Fruit fly (Drosophila melanogaster) whole organism, embryonic: ENCODE measurements around the gene TfIIA-S.

Source experiments
- CG10209 ChIP-seq: fragments of 200-800 bp; sonication (Bioruptor generic); optimal IDR thresholded peaks from 3 replicates; lab custom pipeline; 2017; ENCODE audit warnings: missing biosample characterization, mild to moderate bottlenecking, missing genetic modification characterization, missing genetic modification reagents
- CG10274 ChIP-seq: fragments of 200-800 bp; sonication (Bioruptor generic); optimal IDR thresholded peaks from 3 replicates; lab custom pipeline; 2017; ENCODE audit warnings: missing biosample characterization, mild to moderate bottlenecking, missing genetic modification characterization
- CG12104 ChIP-seq: fragments of 200-800 bp; sonication (Bioruptor generic); optimal IDR thresholded peaks from 3 replicates; lab custom pipeline; 2016; ENCODE audit warnings: missing biosample characterization, missing genetic modification characterization
- CG14050 ChIP-seq: fragments of 200-800 bp; sonication (Bioruptor generic); IDR thresholded peaks from 3 replicates; pipeline ENCODE4 v1.3.6; 2022; ENCODE audit warnings: missing biosample characterization, missing genetic modification characterization
- CG14710 ChIP-seq: fragments of 200-800 bp; sonication (Bioruptor generic); optimal IDR thresholded peaks from 3 replicates; lab custom pipeline; 2019; ENCODE audit warnings: missing biosample characterization, mild to moderate bottlenecking, missing genetic modification characterization, moderate library complexity
- CG15011 ChIP-seq: fragments of 200-800 bp; sonication (Bioruptor generic); optimal IDR thresholded peaks from 3 replicates; lab custom pipeline; 2018; ENCODE audit warnings: missing biosample characterization, mild to moderate bottlenecking, missing genetic modification characterization
- CG17328 ChIP-seq: fragments of 200-800 bp; sonication (Bioruptor generic); IDR thresholded peaks from 2 replicates; pipeline ENCODE4 v1.3.6; 2022; ENCODE audit warnings: missing biosample characterization, missing genetic modification characterization
- CG1832 ChIP-seq: fragments of 200-800 bp; sonication (Bioruptor generic); optimal IDR thresholded peaks from 2 replicates; lab custom pipeline; 2017; ENCODE audit warnings: missing biosample characterization, mild to moderate bottlenecking, missing genetic modification characterization, inconsistent platforms
- CG18599 ChIP-seq: fragments of 200-800 bp; sonication (Bioruptor generic); optimal IDR thresholded peaks from 3 replicates; lab custom pipeline; 2017; ENCODE audit warnings: missing biosample characterization, missing genetic modification characterization, mild to moderate bottlenecking, moderate library complexity, missing genetic modification reagents
- CG2678 ChIP-seq: fragments of 200-800 bp; sonication (Bioruptor generic); optimal IDR thresholded peaks from 3 replicates; lab custom pipeline; 2019; ENCODE audit warnings: missing biosample characterization, mild to moderate bottlenecking, missing genetic modification characterization, moderate library complexity
- CG34224 ChIP-seq: fragments of 200-800 bp; sonication (Bioruptor generic); IDR thresholded peaks from 3 replicates; pipeline ENCODE4 v1.3.6; 2022; ENCODE audit warnings: missing biosample characterization, missing genetic modification characterization; ENCODE audit not compliant: partially characterized antibody
- CG4730 ChIP-seq: fragments of 200-800 bp; sonication (Bioruptor generic); IDR thresholded peaks from 2 replicates; pipeline ENCODE4 v1.3.6; 2022; ENCODE audit warnings: missing biosample characterization, missing genetic modification characterization
- CG7928 ChIP-seq: fragments of 200-800 bp; sonication (Bioruptor generic); optimal IDR thresholded peaks from 2 replicates; lab custom pipeline; 2017; ENCODE audit warnings: missing biosample characterization, mild to moderate bottlenecking, missing genetic modification characterization
- CG7987 ChIP-seq: fragments of 200-800 bp; sonication (Bioruptor generic); optimal IDR thresholded peaks from 2 replicates; lab custom pipeline; 2018; ENCODE audit warnings: missing biosample characterization, mild to moderate bottlenecking, missing genetic modification characterization, moderate library complexity
- CG8089 ChIP-seq: fragments of 200-800 bp; sonication (Bioruptor generic); optimal IDR thresholded peaks from 3 replicates; lab custom pipeline; 2016; ENCODE audit warnings: missing biosample characterization, missing genetic modification characterization
- CG8290 ChIP-seq, 3 experiments: fragments of 200-800 bp; sonication (Bioruptor generic); optimal IDR thresholded peaks; 2 replicates each; lab custom pipeline; 2016 to 2019; ENCODE audit warnings: missing biosample characterization in 3 of 3, missing genetic modification characterization in 3 of 3, mild to moderate bottlenecking in 2 of 3, moderate library complexity in 1 of 3
- CG9876 ChIP-seq: fragments of 200-800 bp; sonication (Bioruptor generic); optimal IDR thresholded peaks from 2 replicates; lab custom pipeline; 2016; ENCODE audit warnings: missing biosample characterization, missing genetic modification characterization
- CkIIα-i1 ChIP-seq: fragments of 200-800 bp; sonication (Bioruptor generic); IDR thresholded peaks from 2 replicates; pipeline ENCODE4 v1.3.6; 2022; ENCODE audit warnings: missing biosample characterization, missing genetic modification characterization
- Dbx ChIP-seq: fragments of 200-800 bp; sonication (Bioruptor generic); IDR thresholded peaks from 3 replicates; pipeline ENCODE4 v1.3.6; 2022; ENCODE audit warnings: missing biosample characterization, missing genetic modification characterization
- Dek ChIP-seq: fragments of 200-800 bp; sonication (Bioruptor generic); optimal IDR thresholded peaks from 3 replicates; lab custom pipeline; 2019; ENCODE audit warnings: missing biosample characterization, mild to moderate bottlenecking, missing genetic modification characterization, moderate library complexity
- Gug ChIP-seq: fragments of 200-800 bp; sonication (Bioruptor generic); IDR thresholded peaks from 4 replicates; pipeline ENCODE4 v1.3.6; 2022; ENCODE audit warnings: missing biosample characterization, missing genetic modification characterization
- H15 ChIP-seq: fragments of 200-800 bp; sonication (Bioruptor generic); IDR thresholded peaks from 3 replicates; pipeline ENCODE4 v1.3.6; 2022; ENCODE audit warnings: missing biosample characterization, missing genetic modification characterization
- HmgZ ChIP-seq: fragments of 200-800 bp; sonication (Bioruptor generic); optimal IDR thresholded peaks from 2 replicates; lab custom pipeline; 2018; ENCODE audit warnings: missing biosample characterization, mild to moderate bottlenecking, missing genetic modification characterization
- Hr78 ChIP-seq, 2 experiments: fragments of 200-800 bp in 1 of 2; fragments of >200 bp in 1 of 2; sonication (Bioruptor generic) in 1 of 2; optimal IDR thresholded peaks; 2 replicates each; lab custom pipeline; 2017 to 2019; ENCODE audit warnings: missing biosample characterization in 2 of 2, missing genetic modification characterization in 2 of 2, mild to moderate bottlenecking in 1 of 2, moderate library complexity in 1 of 2
- Mad ChIP-seq: fragments of 200-800 bp; sonication (Bioruptor generic); optimal IDR thresholded peaks from 2 replicates; lab custom pipeline; 2016; ENCODE audit warnings: missing biosample characterization, missing genetic modification characterization
- NFAT ChIP-seq: fragments of 200-800 bp; sonication (Bioruptor generic); IDR thresholded peaks from 2 replicates; pipeline ENCODE4 v1.3.6; 2022; ENCODE audit warnings: missing biosample characterization, missing genetic modification characterization
- YL-1 ChIP-seq: fragments of 200-800 bp; sonication (Bioruptor generic); optimal IDR thresholded peaks from 3 replicates; lab custom pipeline; 2017; ENCODE audit warnings: missing biosample characterization, mild to moderate bottlenecking, missing genetic modification characterization
- al ChIP-seq: fragments of 200-800 bp; sonication (Bioruptor generic); IDR thresholded peaks from 2 replicates; pipeline ENCODE4 v1.3.6; 2022; ENCODE audit warnings: missing biosample characterization, missing genetic modification characterization
- bigmax ChIP-seq: fragments of 200-800 bp; sonication (Bioruptor generic); optimal IDR thresholded peaks from 2 replicates; lab custom pipeline; 2018; ENCODE audit warnings: missing biosample characterization, mild to moderate bottlenecking, missing genetic modification characterization
- ci ChIP-seq: fragments of 200-800 bp; sonication (Bioruptor generic); IDR thresholded peaks from 3 replicates; pipeline ENCODE4 v1.3.6; 2022; ENCODE audit warnings: missing biosample characterization, missing genetic modification characterization
- fu2 ChIP-seq: fragments of 200-800 bp; sonication (Bioruptor generic); optimal IDR thresholded peaks from 2 replicates; lab custom pipeline; 2016; ENCODE audit warnings: missing biosample characterization, missing genetic modification characterization
- gcm2 ChIP-seq: fragments of 200-800 bp; sonication (Bioruptor generic); optimal IDR thresholded peaks from 2 replicates; lab custom pipeline; 2016; ENCODE audit warnings: missing biosample characterization, missing genetic modification characterization
- lilli ChIP-seq: fragments of 200-800 bp; sonication (Bioruptor generic); optimal IDR thresholded peaks from 3 replicates; lab custom pipeline; 2016; ENCODE audit warnings: missing biosample characterization, missing genetic modification characterization
- luna ChIP-seq: fragments of 200-800 bp; sonication (Bioruptor generic); optimal IDR thresholded peaks from 2 replicates; lab custom pipeline; 2016; ENCODE audit warnings: missing biosample characterization, missing genetic modification characterization
- nau ChIP-seq: fragments of 200-800 bp; sonication (Bioruptor generic); optimal IDR thresholded peaks from 3 replicates; lab custom pipeline; 2017; ENCODE audit warnings: missing biosample characterization, mild to moderate bottlenecking, missing genetic modification characterization, missing genetic modification reagents
- nerfin-2 ChIP-seq: fragments of 200-800 bp; sonication (Bioruptor generic); IDR thresholded peaks from 2 replicates; pipeline ENCODE4 v1.3.6; 2022; ENCODE audit warnings: missing biosample characterization, missing genetic modification characterization; ENCODE audit not compliant: partially characterized antibody
- nmo ChIP-seq: fragments of 200-800 bp; sonication (Bioruptor generic); optimal IDR thresholded peaks from 2 replicates; lab custom pipeline; 2018; ENCODE audit warnings: missing biosample characterization, mild to moderate bottlenecking, missing genetic modification characterization, moderate library complexity
- odd ChIP-seq: fragments of 200-800 bp; sonication (Bioruptor generic); optimal IDR thresholded peaks from 2 replicates; lab custom pipeline; 2017; ENCODE audit warnings: missing biosample characterization, mild to moderate bottlenecking, missing genetic modification characterization
- pan ChIP-seq, 4 experiments: fragments of >200 bp in 3 of 4; fragments of 200-800 bp in 1 of 4; sonication (Bioruptor generic) in 1 of 4; optimal IDR thresholded peaks in 3 of 4; IDR thresholded peaks in 1 of 4; 2 replicates each; pipeline versions ENCODE4 v1.3.6 to Lab custom; 2017 to 2022; ENCODE audit warnings: missing biosample characterization in 2 of 4, missing genetic modification characterization in 2 of 4, mixed read lengths in 1 of 4
- pfk ChIP-seq: fragments of 200-800 bp; sonication (Bioruptor generic); optimal IDR thresholded peaks from 2 replicates; lab custom pipeline; 2018; ENCODE audit warnings: missing biosample characterization, mild to moderate bottlenecking, missing genetic modification characterization, moderate library complexity
- pros ChIP-seq: fragments of 200-800 bp; sonication (Bioruptor generic); optimal IDR thresholded peaks from 3 replicates; lab custom pipeline; 2019; ENCODE audit warnings: missing biosample characterization, mild to moderate bottlenecking, missing genetic modification characterization, moderate library complexity
- psq ChIP-seq: fragments of 200-800 bp; sonication (Bioruptor generic); optimal IDR thresholded peaks from 2 replicates; lab custom pipeline; 2017; ENCODE audit warnings: missing biosample characterization, missing genetic modification characterization
- pzg ChIP-seq: fragments of 200-800 bp; sonication (Bioruptor generic); optimal IDR thresholded peaks from 3 replicates; lab custom pipeline; 2018; ENCODE audit warnings: missing biosample characterization, mild to moderate bottlenecking, missing genetic modification characterization, moderate library complexity
- ranshi ChIP-seq: fragments of 200-800 bp; sonication (Bioruptor generic); IDR thresholded peaks from 2 replicates; pipeline ENCODE4 v1.3.6; 2022; ENCODE audit warnings: missing biosample characterization, missing genetic modification characterization
- scrt ChIP-seq: fragments of 200-800 bp; sonication (Bioruptor generic); optimal IDR thresholded peaks from 2 replicates; lab custom pipeline; 2018; ENCODE audit warnings: missing biosample characterization, mild to moderate bottlenecking, missing genetic modification characterization, moderate library complexity
- sens ChIP-seq: fragments of 200-800 bp; sonication (Bioruptor generic); peaks from one replicate; lab custom pipeline; 2016; ENCODE audit warnings: missing biosample characterization, missing genetic modification characterization
- slou ChIP-seq: fragments of 200-800 bp; sonication (Bioruptor generic); optimal IDR thresholded peaks from 3 replicates; lab custom pipeline; 2016; ENCODE audit warnings: missing biosample characterization, missing genetic modification characterization
- stwl ChIP-seq: fragments of 200-800 bp; sonication (Bioruptor generic); optimal IDR thresholded peaks from 3 replicates; lab custom pipeline; 2018; ENCODE audit warnings: missing biosample characterization, mild to moderate bottlenecking, missing genetic modification characterization, moderate library complexity

TfIIA-S gene

DNA sequence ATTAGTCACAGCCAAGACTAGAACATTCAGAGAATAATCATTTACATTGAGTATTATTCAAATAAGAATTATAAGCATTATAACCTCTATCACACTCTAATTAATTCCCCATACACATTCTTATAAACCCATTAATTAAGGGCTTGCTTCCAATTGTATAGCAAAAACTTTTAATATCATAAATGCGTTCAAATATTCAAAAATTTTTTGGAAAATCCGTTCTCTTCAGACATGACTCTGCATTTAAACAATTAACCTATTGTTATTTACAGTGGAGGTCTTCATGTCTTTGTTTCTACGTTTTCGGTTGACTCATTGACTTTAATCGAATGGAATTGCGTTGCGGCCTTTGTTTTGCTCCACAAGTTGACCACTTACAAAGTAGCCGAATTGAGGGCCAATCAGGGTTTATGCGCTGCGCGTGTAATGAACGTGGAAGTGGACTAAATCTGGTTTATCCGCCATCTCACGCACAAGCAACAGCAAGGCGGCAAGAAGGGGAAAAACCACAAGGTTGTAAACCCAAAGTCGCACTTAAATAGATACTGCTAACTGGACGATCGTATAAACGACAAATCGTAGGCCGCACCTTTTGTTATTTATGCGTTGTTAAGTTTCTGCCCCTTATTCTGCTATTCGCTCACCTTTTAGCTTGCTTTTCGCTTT lies 30.1 kb upstream of the TfIIA-S start (continued):
- TF ChIP-seq CG7928 (no peak), scrt (peak; percentile 43), stwl (tag; lab: Kevin White, UChicago) (no peak), CG1832 (GFP tag; lab: Kevin White, UChicago) (no peak), CG17328 (GFP tag; lab: Robert Waterston, UW) (peak; percentile 48; the same call in 1 of the 2 replicates), Dbx (GFP tag; lab: Robert Waterston, UW) (peak; percentile 78; the same call in 2 of the 3 replicates), CG8290 (GFP tag; optimal IDR thresholded peaks at IDR 0.05; lab: Kevin White, UChicago) (no peak), CG8290 (tag; optimal IDR thresholded peaks at IDR 0.05; lab: Kevin White, UChicago) (peak in 1 of 2 experiments; percentile 95), CG12104 (GFP tag; lab: Kevin White, UChicago) (no peak), CkIIα-i1 (GFP tag; lab: Robert Waterston, UW) (no peak), CG8089 (GFP tag; lab: Kevin White, UChicago) (no peak), CG18599 (peak; percentile 84), pfk (GFP tag; lab: Kevin White, UChicago) (no peak), CG14050 (GFP tag; lab: Robert Waterston, UW) (peak; percentile 40; the same call in 1 of the 3 replicates), HmgZ (tag; lab: Kevin White, UChicago) (peak; percentile 81), bigmax (GFP tag; lab: Kevin White, UChicago) (no peak), nau (GFP tag; lab: Kevin White, UChicago) (peak; percentile 43), CG9876 (GFP tag; lab: Kevin White, UChicago) (peak; percentile 24), psq (GFP tag; lab: Kevin White, UChicago) (no peak), NFAT (GFP tag; lab: Robert Waterston, UW) (peak; percentile 79), Gug (peak; percentile 42; the same call in 1 of the 4 replicates), Mad (GFP tag; lab: Kevin White, UChicago) (no peak), al (GFP tag; lab: Robert Waterston, UW) (peak; percentile 56), luna (GFP tag; lab: Kevin White, UChicago) (no peak), CG14710 (tag; lab: Kevin White, UChicago) (no peak), ranshi (peak; percentile 63; the same call in 1 of the 2 replicates), CG10209 (GFP tag; lab: Kevin White, UChicago) (no peak), CG2678 (tag; lab: Kevin White, UChicago) (peak; percentile 58), pan (optimal IDR thresholded peaks at IDR 0.05; lab: Kevin White, UChicago) (no peak), pan (GFP tag; optimal IDR thresholded peaks at IDR 0.05 in 1 of 2, IDR thresholded peaks at IDR 0.05 in 1 of 2) (peak in 1 of 2 experiments; percentile 38), CG7987 (peak; percentile 11), YL-1 (GFP tag; lab: Kevin White, UChicago) (no peak), ci (GFP tag; lab: Robert Waterston, UW) (peak; percentile 89), CG10274 (GFP tag; lab: Kevin White, UChicago) (no peak), sens (GFP tag; lab: Kevin White, UChicago) (peak; percentile 84), odd (no peak), fu2 (GFP tag; lab: Kevin White, UChicago) (peak; percentile 65), CG34224 (GFP tag; lab: Robert Waterston, UW) (no peak), H15 (GFP tag; lab: Robert Waterston, UW) (no peak), slou (GFP tag; lab: Kevin White, UChicago) (no peak), lilli (GFP tag; lab: Kevin White, UChicago) (peak; percentile 44), Hr78 (GFP tag; optimal IDR thresholded peaks at IDR 0.05; lab: Kevin White, UChicago) (no peak), CG4730 (GFP tag; lab: Robert Waterston, UW) (0 out of 2 replicates have a peak, but pooled peaks have one; percentile 15), nerfin-2 (GFP tag; lab: Robert Waterston, UW) (no peak), Dek (tag; lab: Kevin White, UChicago) (peak; percentile 11), gcm2 (no peak), CG15011 (GFP tag; lab: Kevin White, UChicago) (no peak), pros (GFP tag; lab: Kevin White, UChicago) (no peak), pzg (GFP tag; lab: Kevin White, UChicago) (peak; percentile 2), nmo (no peak)
